Worm (Caenorhabditis elegans): ENCODE measurements around the gene M03A1.8.
A peak's percentile ranks its signal among the peaks of the same experiment; 100 is the strongest.

The M03A1.8 gene

ce11 chrII:4560068-4560467, at the start of gene M03A1.8:
Gene M03A1.8, plus strand, starts transcription at chrII:4560336.
- TF ChIP-seq lin-39 (tag; optimal IDR thresholded peaks at IDR 0.05) = no peak
- TF ChIP-seq nhr-21 (tag; optimal IDR thresholded peaks at IDR 0.05) = peak; percentile 37

ce11 chrII:4510684-4511083, 49.5 kb upstream of the M03A1.8 start:
- TF ChIP-seq blmp-1 (tag; optimal IDR thresholded peaks at IDR 0.05; ENCODE audit: insufficient read depth) (peak; percentile 12), gmeb-1 (tag; optimal IDR thresholded peaks at IDR 0.05) (no peak)

DNA sequence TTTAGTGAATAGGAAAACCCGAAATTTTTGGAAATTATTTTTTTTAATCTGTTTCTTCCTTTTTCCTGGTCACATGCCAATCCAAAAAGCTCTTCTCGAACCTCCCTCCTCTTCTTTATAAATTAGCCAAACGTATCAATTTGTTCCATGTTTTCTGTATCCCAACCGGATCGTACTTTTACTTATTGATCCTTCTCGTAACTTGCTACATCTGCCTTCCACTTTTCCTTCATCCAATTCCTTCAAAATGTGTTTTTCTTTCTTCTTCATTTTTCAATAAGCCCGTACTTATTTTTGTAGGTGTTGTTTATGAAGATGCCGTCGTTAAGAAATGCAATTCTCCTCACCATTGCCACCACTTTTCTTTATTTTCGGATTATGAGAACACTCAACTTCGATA, 48.2 kb upstream of the M03A1.8 start, which contains the start of gene cyp-23A1:
cyp-23A1 (plus strand) TSS at position 301 of the 400 bp plus-strand sequence.
- no peak for TF ChIP-seq ama-1 (optimal IDR thresholded peaks at IDR 0.05)
- no peak for TF ChIP-seq nhr-11 (tag; optimal IDR thresholded peaks at IDR 0.05)

- no peak for TF ChIP-seq mdl-1 (tag; optimal IDR thresholded peaks at IDR 0.05)
- TF ChIP-seq alr-1 (tag; optimal IDR thresholded peaks at IDR 0.05) = no peak
Measured at ce11 chrII:4516291-4516690, 43.8 kb upstream of the M03A1.8 start.

DNA sequence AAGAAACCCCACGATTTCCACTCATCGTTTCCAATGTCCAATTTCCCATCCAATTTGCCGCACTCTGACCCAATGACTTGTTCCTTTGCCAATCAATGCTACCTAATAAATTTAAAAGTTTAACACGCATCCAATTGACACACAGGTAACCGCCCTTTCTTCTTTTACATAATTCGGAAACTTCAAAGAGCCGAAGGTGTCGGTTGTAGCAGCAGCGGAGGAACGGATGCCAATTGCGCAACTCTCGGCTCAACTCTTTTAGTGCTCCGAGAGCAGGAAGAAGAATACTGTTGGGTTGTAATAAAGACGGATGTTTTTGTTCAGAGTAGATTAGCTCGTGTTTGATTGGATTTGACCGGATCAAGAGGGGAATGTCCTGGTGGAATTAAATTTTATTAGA, 42.9 kb upstream of the M03A1.8 start:
- TF ChIP-seq elt-3 (tag; optimal IDR thresholded peaks at IDR 0.05) (no peak), nhr-11 (tag; optimal IDR thresholded peaks at IDR 0.05) (no peak), crh-2 (tag; optimal IDR thresholded peaks at IDR 0.05) (no peak), fos-1 (tag; optimal IDR thresholded peaks at IDR 0.05) (no peak), R02D3.7 (tag; optimal IDR thresholded peaks at IDR 0.05) (no peak), alr-1 (tag; optimal IDR thresholded peaks at IDR 0.05) (no peak), C34F6.9 (tag; optimal IDR thresholded peaks at IDR 0.05) (no peak), unc-55 (GFP tag; optimal IDR thresholded peaks at IDR 0.05) (no peak), zag-1 (tag; optimal IDR thresholded peaks at IDR 0.05) (no peak), aly-2 (tag; optimal IDR thresholded peaks at IDR 0.05) (no peak), nhr-25 (tag; optimal IDR thresholded peaks at IDR 0.05) (no peak), ztf-11 (tag; optimal IDR thresholded peaks at IDR 0.05) (no peak), ZK546.5 (tag; optimal IDR thresholded peaks at IDR 0.05) (no peak), sem-4 (tag; optimal IDR thresholded peaks at IDR 0.05) (no peak), skn-1 (tag; optimal IDR thresholded peaks at IDR 0.05) (no peak), mab-5 (tag; optimal IDR thresholded peaks at IDR 0.05) (no peak), lin-11 (tag; optimal IDR thresholded peaks at IDR 0.05) (no peak), lin-39 (tag; optimal IDR thresholded peaks at IDR 0.05) (no peak), nhr-12 (tag; optimal IDR thresholded peaks at IDR 0.05) (no peak), nhr-129 (tag; optimal IDR thresholded peaks at IDR 0.05) (no peak)

DNA sequence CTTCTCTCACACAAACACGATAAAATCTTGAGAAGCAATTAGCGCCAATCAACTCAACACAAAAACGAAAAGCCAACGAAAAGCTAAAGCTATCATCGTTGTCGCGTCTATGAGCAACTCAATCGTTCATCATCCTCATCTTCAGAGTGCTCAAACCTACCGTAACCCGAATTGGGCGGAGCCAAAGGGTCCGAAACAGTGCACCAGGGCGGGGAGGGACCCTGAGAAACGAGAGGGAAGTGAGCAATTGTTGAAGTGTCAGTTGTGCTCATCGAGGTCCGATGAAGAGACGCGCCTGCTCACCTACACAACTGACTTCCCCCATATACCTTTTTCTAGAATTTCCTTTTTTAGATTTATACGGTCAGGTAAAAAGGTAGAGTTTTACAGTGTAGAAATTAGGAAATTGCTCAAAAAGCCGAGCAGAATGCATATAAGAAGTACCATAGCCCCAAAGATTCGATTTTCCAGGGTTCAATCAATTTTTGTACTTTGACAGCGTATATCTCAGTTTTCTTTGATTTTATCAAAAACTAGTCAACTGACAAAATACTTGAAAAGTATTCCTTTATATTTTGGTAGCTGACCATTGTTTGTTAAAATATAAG, 41.7 kb upstream of the M03A1.8 start, which contains the start of gene hlh-1:
hlh-1 (plus strand) TSS at position 275 of the 608 bp plus-strand sequence.
- TF ChIP-seq aly-2 (tag; optimal IDR thresholded peaks at IDR 0.05) = no peak
- TF ChIP-seq snpc-4 (tag; optimal IDR thresholded peaks at IDR 0.05) = no peak
- no peak for TF ChIP-seq sem-4 (tag; optimal IDR thresholded peaks at IDR 0.05)
- no peak for TF ChIP-seq dmd-4 (tag; optimal IDR thresholded peaks at IDR 0.05)
- TF ChIP-seq sma-9 (GFP tag; optimal IDR thresholded peaks at IDR 0.05) = peak; percentile 56
- TF ChIP-seq sma-9 (tag; optimal IDR thresholded peaks at IDR 0.05) = no peak
- no peak for TF ChIP-seq fos-1 (tag; optimal IDR thresholded peaks at IDR 0.05)
- TF ChIP-seq nhr-77 (tag; optimal IDR thresholded peaks at IDR 0.05) = no peak
- no peak for TF ChIP-seq elt-1 (tag; optimal IDR thresholded peaks at IDR 0.05)
- TF ChIP-seq C34F6.9 (tag; optimal IDR thresholded peaks at IDR 0.05) = peak; percentile 0
- no peak for TF ChIP-seq nhr-21 (tag; optimal IDR thresholded peaks at IDR 0.05)
- no peak for TF ChIP-seq ceh-82 (tag; optimal IDR thresholded peaks at IDR 0.05)
- TF ChIP-seq nhr-237 (tag; optimal IDR thresholded peaks at IDR 0.05) = no peak
- peak; percentile 4 for TF ChIP-seq ztf-4 (tag; optimal IDR thresholded peaks at IDR 0.05)
- peak; percentile 66 for TF ChIP-seq nhr-129 (tag; optimal IDR thresholded peaks at IDR 0.05)
- TF ChIP-seq lsy-2 (tag; optimal IDR thresholded peaks at IDR 0.05) = peak; percentile 16 to 83
- no peak for TF ChIP-seq nhr-10 (tag; optimal IDR thresholded peaks at IDR 0.05)
- TF ChIP-seq crh-2 (tag; optimal IDR thresholded peaks at IDR 0.05) = no peak
- no peak for TF ChIP-seq nhr-25 (tag; optimal IDR thresholded peaks at IDR 0.05)
- no peak for TF ChIP-seq mab-5 (tag; optimal IDR thresholded peaks at IDR 0.05)
- no peak for TF ChIP-seq lin-11 (tag; optimal IDR thresholded peaks at IDR 0.05)
- TF ChIP-seq F13H6.1 (tag; optimal IDR thresholded peaks at IDR 0.05) = peak; percentile 71
- no peak for TF ChIP-seq nhr-23 (tag; optimal IDR thresholded peaks at IDR 0.05)
- no peak for TF ChIP-seq egl-27 (tag; optimal IDR thresholded peaks at IDR 0.05)
- no peak for TF ChIP-seq lin-39 (tag; optimal IDR thresholded peaks at IDR 0.05)

Measured in whole organism, L2 larva.